Worm (Caenorhabditis elegans) whole organism, L4/young adult: ENCODE results near the gene cogc-4.

ENCODE experiments used
- W03F9.2 ChIP-seq: fragments of 150-350 bp; optimal IDR thresholded peaks from 2 replicates; lab custom pipeline; 2014; ENCODE audit warnings: missing biosample characterization, missing genetic modification characterization
- dao-5 ChIP-seq: sonication (generic microtip); optimal IDR thresholded peaks from 2 replicates; lab custom pipeline; 2016; ENCODE audit warnings: missing genotype, missing genetic modification characterization, moderate library complexity, missing compliant biosample characterization
- him-1 ChIP-seq: sonication (generic microtip); optimal IDR thresholded peaks from 2 replicates; lab custom pipeline; 2016; ENCODE audit warnings: missing genotype, missing genetic modification reagents, missing genetic modification characterization, missing compliant biosample characterization

The cogc-4 gene

DNA sequence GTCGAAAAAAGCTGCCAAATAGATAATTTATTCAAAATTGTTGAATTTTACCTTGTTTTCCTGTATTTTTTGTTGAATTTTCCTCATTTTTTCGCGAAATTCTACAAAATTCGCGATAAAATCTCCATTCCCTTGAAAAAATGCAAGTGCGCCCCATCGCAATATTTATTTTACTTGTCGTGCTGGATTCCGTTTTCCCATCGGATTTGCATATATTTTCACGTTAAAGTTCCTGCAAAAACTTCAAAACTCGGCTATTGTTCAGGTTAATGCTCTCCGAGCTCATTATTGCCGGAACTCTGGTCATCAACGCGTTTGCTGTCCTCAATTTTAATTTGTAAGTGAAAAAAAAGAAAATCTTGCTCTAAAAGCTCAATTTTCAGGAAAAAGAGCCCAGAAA, at the start of gene cogc-4, which contains the start of gene Y51H7C.41:
Gene cogc-4 (plus strand): TSS at position 386 of the 400 bp plus-strand sequence.
Gene Y51H7C.41 (plus strand): TSS at position 266 of the 400 bp plus-strand sequence.
- no peak for TF ChIP-seq W03F9.2 (tag; lab: Kevin White, UChicago)
- TF ChIP-seq dao-5 (tag; lab: Kevin White, UChicago): no peak
- TF ChIP-seq him-1 (tag; lab: Kevin White, UChicago): no peak

DNA sequence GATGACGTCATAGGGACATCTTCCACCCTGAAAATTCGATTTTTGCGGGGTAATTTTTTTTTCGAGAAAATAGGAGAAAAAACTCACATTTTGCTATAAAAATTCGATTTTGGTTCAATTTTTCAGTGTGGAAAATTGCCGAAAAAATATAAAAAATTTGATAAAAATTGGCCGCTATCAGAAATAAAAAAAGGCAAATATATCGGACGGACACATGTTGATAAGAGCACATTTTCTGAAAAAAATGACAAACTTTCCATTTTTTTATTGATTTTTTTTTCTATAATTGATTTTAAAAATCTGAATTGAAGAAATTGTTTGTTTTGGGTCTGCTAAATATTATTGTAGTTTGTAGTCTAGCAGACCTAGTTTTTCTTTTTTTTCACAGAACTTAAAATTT, 47.8 kb upstream of the cogc-4 start, which contains the start of gene C13A10.1:
Gene C13A10.1 (minus strand): TSS at position 170 of the 400 bp plus-strand sequence.
- TF ChIP-seq dao-5 (tag; lab: Kevin White, UChicago) (no peak), him-1 (tag; lab: Kevin White, UChicago) (no peak), W03F9.2 (tag; lab: Kevin White, UChicago) (no peak)

DNA sequence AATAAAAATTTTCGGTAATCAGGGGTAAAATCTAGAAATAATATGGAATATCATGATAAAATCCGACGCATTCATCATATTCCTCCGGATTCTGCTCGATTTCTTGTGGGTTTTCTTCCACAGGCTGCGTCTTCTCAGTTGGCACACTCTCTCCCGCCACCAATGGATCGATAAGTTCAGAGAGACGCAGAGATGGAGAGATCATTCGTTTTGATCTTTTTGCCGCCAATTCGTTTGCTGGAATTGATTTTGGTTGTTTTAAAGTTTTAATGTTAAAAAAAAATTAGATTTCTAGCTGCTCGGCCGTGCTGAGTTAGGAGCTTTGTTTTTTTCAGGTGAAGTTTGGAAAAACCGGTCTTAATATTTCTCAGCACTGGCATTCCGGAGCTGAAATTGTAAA, 46.0 kb upstream of the cogc-4 start:
- no peak for TF ChIP-seq W03F9.2 (tag; lab: Kevin White, UChicago)
- TF ChIP-seq dao-5 (tag; lab: Kevin White, UChicago): no peak
- TF ChIP-seq him-1 (tag; lab: Kevin White, UChicago): no peak

DNA sequence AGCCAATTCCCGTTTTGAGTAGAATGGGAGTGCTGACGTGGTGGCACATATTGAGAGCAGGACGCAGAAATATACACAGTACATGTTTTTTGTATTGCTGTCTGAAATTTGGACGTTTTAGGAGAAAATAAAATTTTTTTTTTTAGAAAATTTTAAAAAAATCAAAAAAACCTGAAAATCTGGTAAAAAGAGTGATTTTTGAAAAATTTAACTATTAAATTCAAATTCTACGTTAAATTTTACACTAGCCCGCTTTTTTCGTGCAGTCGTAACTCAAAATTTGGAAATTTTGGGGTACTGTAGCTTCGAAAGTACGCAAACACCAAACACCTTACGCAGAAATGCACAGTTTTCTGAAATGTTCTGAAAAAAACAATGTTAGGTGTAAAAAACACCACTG, 45.3 kb upstream of the cogc-4 start, which contains the start of gene C13A10.2:
Gene C13A10.2 (minus strand): TSS at position 101 of the 400 bp plus-strand sequence.
- TF ChIP-seq W03F9.2 (tag; lab: Kevin White, UChicago): no peak
- no peak for TF ChIP-seq him-1 (tag; lab: Kevin White, UChicago)
- no peak for TF ChIP-seq dao-5 (tag; lab: Kevin White, UChicago)

DNA sequence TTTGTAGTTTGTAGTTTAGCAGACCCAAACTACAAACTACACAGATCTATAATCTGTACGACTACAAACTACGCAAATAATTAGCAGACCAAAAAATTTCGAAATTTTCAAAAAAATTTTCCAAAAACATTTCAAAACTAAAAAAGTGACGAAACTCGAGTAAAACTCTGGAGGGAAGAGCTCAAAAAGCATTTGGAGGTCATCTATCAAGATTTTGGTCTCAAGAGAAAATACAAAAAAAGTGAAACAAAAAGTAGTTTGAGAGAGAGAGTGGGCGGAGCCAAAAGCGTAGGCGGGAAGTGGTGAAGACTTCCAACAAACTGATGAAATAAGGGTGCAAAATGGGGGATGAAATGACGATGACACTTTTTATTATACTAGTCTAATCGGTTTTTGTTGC, 43.0 kb upstream of the cogc-4 start:
- TF ChIP-seq dao-5 (tag; lab: Kevin White, UChicago) (no peak), W03F9.2 (tag; lab: Kevin White, UChicago) (no peak), him-1 (tag; lab: Kevin White, UChicago) (no peak)

DNA sequence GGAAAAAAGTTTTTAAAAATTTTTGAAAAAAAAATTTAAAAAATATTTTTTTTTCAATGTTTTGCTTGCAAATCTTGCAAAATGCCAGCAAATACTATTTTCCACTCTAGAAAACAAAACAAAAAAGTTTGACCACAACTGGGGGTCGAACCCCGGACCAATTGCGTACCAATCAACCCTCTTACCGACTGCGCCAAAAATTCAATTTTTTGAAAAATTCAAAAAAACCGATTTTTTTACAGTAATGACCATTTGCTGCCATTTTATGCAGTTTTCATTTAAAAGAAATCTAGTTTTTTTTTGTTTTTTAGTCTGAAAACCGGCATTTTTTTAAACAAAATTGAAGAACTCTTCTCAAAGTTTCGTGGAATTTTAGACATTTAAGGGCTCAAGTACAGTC, 40.8 kb upstream of the cogc-4 start:
- no peak for TF ChIP-seq W03F9.2 (tag; lab: Kevin White, UChicago)

DNA sequence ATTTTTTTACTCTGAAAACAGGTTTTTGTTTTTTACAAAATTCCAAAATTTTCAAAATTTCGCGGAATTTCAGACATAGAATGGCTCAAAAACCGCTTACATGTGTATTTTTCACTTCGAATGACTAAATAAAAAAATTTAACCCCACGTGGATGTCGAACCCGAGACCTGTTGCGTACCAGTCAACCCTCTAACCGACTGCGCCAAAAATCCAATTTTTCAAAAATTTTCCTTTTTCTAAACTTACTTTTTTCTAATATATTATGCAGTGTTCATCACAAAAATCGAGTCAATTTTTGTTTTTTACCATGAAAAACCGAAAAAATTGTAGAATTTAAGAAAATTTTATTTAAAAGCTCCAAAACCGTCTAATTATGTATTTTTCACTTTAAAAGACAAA, 37.3 kb upstream of the cogc-4 start:
- TF ChIP-seq dao-5 (tag; lab: Kevin White, UChicago) (no peak), him-1 (tag; lab: Kevin White, UChicago) (no peak), W03F9.2 (tag; lab: Kevin White, UChicago) (no peak)

DNA sequence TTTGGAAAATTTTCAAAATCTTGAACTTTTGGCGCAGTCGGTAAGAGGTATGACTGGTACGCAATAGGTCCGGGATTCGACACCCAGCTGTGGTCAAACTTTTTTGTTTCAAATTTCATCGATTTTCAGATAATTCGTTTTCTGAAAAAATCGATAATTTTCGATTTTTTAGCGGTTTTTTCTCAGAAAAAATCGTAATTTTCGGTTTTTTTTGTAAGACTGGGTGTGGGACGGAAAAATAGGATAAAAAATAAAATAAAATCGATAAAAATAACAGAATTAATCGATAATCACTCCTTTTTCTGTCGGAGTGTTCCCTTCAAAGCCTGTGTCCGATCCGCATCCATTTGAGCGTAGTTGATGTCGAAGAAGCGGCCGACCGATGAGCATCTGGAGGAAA, 34.5 kb upstream of the cogc-4 start:
- TF ChIP-seq W03F9.2 (tag; lab: Kevin White, UChicago) (no peak), dao-5 (tag; lab: Kevin White, UChicago) (no peak), him-1 (tag; lab: Kevin White, UChicago) (no peak)

DNA sequence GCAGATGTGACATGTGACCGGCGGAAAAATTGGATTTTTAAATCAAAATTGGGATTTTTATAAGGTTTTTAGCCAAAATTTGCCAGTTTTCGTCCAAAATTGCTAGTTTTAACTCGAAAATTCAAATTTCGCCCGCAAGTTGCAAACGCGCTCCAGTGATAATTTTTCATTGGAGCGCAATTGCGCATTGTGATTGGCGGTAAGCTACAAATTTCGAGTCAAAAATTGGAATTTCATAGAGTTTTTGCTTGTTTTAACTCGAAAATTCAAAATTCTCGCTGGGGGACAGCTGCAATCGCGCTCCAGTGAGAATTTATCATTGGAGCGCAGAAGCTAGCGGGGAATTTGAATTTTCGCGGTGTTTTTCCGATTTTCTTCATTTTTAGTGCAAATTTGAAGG, 33.9 kb upstream of the cogc-4 start:
- TF ChIP-seq W03F9.2 (tag; lab: Kevin White, UChicago) (no peak), dao-5 (tag; lab: Kevin White, UChicago) (no peak), him-1 (tag; lab: Kevin White, UChicago) (no peak)

DNA sequence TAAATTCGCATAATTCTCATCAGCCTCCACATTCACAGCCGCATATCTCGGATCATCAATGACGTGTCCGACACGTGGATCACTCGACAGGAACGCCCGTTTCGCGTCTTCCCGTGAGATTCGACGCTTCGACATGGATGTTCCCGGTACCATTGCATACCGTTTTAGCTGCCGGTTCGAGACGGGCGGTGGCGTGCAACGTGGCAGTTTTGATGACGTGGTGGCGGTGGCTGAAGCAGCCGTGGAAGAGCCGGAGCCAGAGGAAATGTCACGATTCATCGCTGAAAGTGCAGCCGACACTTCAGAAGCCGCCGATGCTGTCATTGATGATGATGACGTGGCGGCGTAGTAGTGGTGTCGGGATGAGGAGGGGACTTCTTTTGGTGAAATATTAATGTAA, 31.7 kb upstream of the cogc-4 start:
- TF ChIP-seq him-1 (tag; lab: Kevin White, UChicago) (no peak), W03F9.2 (tag; lab: Kevin White, UChicago) (no peak), dao-5 (tag; lab: Kevin White, UChicago) (no peak)

DNA sequence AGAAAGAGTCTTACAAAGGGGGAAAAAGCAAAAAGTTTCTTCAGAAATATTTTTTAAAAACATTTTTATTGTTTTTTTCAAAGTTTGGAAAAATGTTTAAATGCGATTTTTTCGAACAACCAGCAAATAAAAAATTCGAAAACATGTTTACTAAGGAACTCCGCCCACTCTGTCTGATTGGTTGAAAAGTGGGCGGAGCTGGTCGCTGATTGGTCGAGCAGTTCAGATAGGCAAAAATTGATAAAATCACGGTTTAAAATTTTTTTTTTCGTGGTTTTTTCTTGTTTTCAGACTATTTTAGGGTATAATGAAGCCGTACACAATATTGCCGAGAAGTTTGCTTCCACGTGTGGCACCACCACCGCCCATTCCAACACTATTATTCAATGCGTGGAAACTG, 31.1 kb upstream of the cogc-4 start:
- TF ChIP-seq dao-5 (tag; lab: Kevin White, UChicago) (no peak), W03F9.2 (tag; lab: Kevin White, UChicago) (no peak), him-1 (tag; lab: Kevin White, UChicago) (no peak)

DNA sequence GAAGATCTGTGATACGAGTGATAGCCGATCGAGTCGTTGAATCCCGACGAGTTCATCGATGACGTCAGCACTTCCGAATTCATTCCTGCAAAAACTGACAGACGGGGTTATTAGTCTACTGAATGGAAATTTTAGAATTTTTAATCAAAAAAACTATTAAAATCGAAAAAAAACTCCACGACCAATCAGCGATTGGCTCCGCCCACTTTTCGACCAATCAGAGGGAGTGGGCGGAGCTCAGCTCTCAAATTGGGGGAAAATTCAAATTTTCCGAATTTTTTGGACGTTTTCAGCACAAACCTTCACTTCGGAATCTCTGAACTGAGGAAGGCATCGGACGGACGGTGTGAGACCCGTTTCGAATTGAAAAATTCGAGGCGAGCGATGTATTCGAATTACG, 30.3 kb upstream of the cogc-4 start:
- TF ChIP-seq W03F9.2 (tag; lab: Kevin White, UChicago) (no peak), him-1 (tag; lab: Kevin White, UChicago) (no peak), dao-5 (tag; lab: Kevin White, UChicago) (no peak)

DNA sequence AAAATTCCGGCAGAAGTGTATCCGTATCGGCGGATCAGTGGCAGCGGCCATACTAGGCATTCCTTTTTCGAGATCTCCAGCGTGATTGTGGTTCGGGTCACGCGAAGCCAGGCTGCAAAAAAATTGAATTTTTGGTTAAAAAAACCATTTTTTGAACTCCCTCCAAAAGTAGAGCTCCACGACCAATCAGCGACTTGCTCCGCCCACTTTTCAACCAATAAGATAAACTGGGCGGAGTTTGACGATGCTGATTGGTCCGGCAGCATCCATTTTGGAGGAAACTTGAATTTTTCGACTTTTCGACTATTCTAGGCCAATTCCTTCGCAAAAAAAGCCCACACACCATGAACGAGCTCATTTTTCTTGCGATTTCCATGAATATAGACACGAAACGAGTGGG, 28.8 kb upstream of the cogc-4 start:
- no peak for TF ChIP-seq W03F9.2 (tag; lab: Kevin White, UChicago)
- no peak for TF ChIP-seq dao-5 (tag; lab: Kevin White, UChicago)
- TF ChIP-seq him-1 (tag; lab: Kevin White, UChicago): no peak

DNA sequence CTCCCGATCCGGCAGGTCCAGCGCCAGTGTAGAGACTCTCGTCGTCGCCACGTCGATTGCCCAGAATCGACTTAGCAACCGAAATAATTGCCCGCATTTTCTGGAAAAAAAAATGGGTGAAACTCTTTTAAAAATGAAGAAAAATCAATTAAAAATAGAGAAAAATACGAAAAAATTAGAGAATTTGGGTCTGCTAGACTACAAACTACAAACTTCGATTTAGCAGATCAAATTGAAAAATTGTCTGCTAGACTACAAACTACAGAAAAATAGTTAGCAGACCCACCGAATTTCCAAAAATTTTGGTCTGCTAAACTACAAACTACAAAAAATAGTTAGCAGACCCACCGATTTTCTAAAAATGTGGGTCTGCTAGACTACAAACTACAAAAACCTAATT, 28.4 kb upstream of the cogc-4 start, which contains the start of gene rog-1:
Gene rog-1 (minus strand): TSS at position 101 of the 400 bp plus-strand sequence.
- TF ChIP-seq dao-5 (tag; lab: Kevin White, UChicago): no peak
- TF ChIP-seq him-1 (tag; lab: Kevin White, UChicago): no peak
- no peak for TF ChIP-seq W03F9.2 (tag; lab: Kevin White, UChicago)
